Fruit fly (Drosophila melanogaster) whole organism, embryonic: ENCODE data around the gene CG9674.
A peak's percentile ranks its signal among the peaks of the same experiment; 100 is the strongest.

Experiments used
- Ada2b ChIP-seq: fragments of 200-800 bp; sonication (Bioruptor generic); IDR thresholded peaks from 2 replicates; pipeline ENCODE4 v1.3.6; 2022; ENCODE audit warnings: missing biosample characterization, missing genetic modification characterization
- Antp ChIP-seq: fragments of 200-800 bp; sonication (Bioruptor generic); optimal IDR thresholded peaks from 3 replicates; lab custom pipeline; 2016; ENCODE audit warnings: missing biosample characterization, missing genetic modification characterization
- Bgb ChIP-seq: fragments of 200-800 bp; sonication (Bioruptor generic); IDR thresholded peaks from 2 replicates; pipeline ENCODE4 v1.3.6; 2022; ENCODE audit warnings: missing biosample characterization, missing genetic modification characterization; ENCODE audit not compliant: partially characterized antibody
- CG10431 ChIP-seq: fragments of 200-800 bp; sonication (Bioruptor generic); optimal IDR thresholded peaks from 3 replicates; lab custom pipeline; 2018; ENCODE audit warnings: missing biosample characterization, mild to moderate bottlenecking, missing genetic modification characterization
- CG10462 ChIP-seq: fragments of 200-800 bp; sonication (Bioruptor generic); optimal IDR thresholded peaks from 2 replicates; lab custom pipeline; 2016; ENCODE audit warnings: missing biosample characterization, missing genetic modification characterization
- CG11247 ChIP-seq: fragments of 200-800 bp; sonication (Bioruptor generic); IDR thresholded peaks from 2 replicates; pipeline ENCODE4 v1.3.6; 2022; ENCODE audit warnings: missing biosample characterization, missing genetic modification characterization
- CG11398 ChIP-seq: fragments of 200-800 bp; sonication (Bioruptor generic); optimal IDR thresholded peaks from 2 replicates; lab custom pipeline; 2016; ENCODE audit warnings: missing biosample characterization, missing genetic modification characterization
- CG11504 ChIP-seq: fragments of 200-800 bp; sonication (Bioruptor generic); optimal IDR thresholded peaks from 3 replicates; lab custom pipeline; 2019; ENCODE audit warnings: missing biosample characterization, mild to moderate bottlenecking, missing genetic modification characterization, moderate library complexity
- CG11723 ChIP-seq: fragments of 200-800 bp; sonication (Bioruptor generic); optimal IDR thresholded peaks from 2 replicates; lab custom pipeline; 2017; ENCODE audit warnings: missing biosample characterization, mild to moderate bottlenecking, missing genetic modification characterization
- CG14014 ChIP-seq: fragments of 200-800 bp; sonication (Bioruptor generic); IDR thresholded peaks from 2 replicates; pipeline ENCODE4 v1.3.6; 2022; ENCODE audit warnings: missing biosample characterization, missing genetic modification characterization
- CG16779 ChIP-seq: fragments of 200-800 bp; sonication (Bioruptor generic); IDR thresholded peaks from 2 replicates; pipeline ENCODE4 v1.3.6; 2022; ENCODE audit warnings: missing biosample characterization, missing genetic modification characterization
- CG16863 ChIP-seq: fragments of 200-800 bp; sonication (Bioruptor generic); optimal IDR thresholded peaks from 3 replicates; lab custom pipeline; 2016; ENCODE audit warnings: missing biosample characterization, missing genetic modification characterization
- CG18262 ChIP-seq: fragments of 200-800 bp; optimal IDR thresholded peaks from 3 replicates; lab custom pipeline; 2019; ENCODE audit warnings: missing biosample characterization, mild to moderate bottlenecking, missing genetic modification characterization, moderate library complexity
- CG2202 ChIP-seq: fragments of 200-800 bp; sonication (Bioruptor generic); optimal IDR thresholded peaks from 2 replicates; lab custom pipeline; 2018; ENCODE audit warnings: missing biosample characterization, mild to moderate bottlenecking, missing genetic modification characterization
- CG2678 ChIP-seq: fragments of 200-800 bp; sonication (Bioruptor generic); optimal IDR thresholded peaks from 3 replicates; lab custom pipeline; 2019; ENCODE audit warnings: missing biosample characterization, mild to moderate bottlenecking, missing genetic modification characterization, moderate library complexity
- CG31365 ChIP-seq: fragments of 200-800 bp; sonication (Bioruptor generic); optimal IDR thresholded peaks from 2 replicates; lab custom pipeline; 2018; ENCODE audit warnings: missing biosample characterization, mild to moderate bottlenecking, missing genetic modification characterization
- CG32772 ChIP-seq: fragments of 200-800 bp; sonication (Bioruptor generic); IDR thresholded peaks from 2 replicates; pipeline ENCODE4 v1.3.6; 2022; ENCODE audit warnings: missing biosample characterization, missing genetic modification characterization
- CG3847 ChIP-seq: fragments of 200-800 bp; sonication (Bioruptor generic); IDR thresholded peaks from 2 replicates; pipeline ENCODE4 v1.3.6; 2022; ENCODE audit warnings: missing biosample characterization, missing genetic modification characterization
- CG7928 ChIP-seq: fragments of 200-800 bp; sonication (Bioruptor generic); optimal IDR thresholded peaks from 2 replicates; lab custom pipeline; 2017; ENCODE audit warnings: missing biosample characterization, mild to moderate bottlenecking, missing genetic modification characterization
- CG7987 ChIP-seq: fragments of 200-800 bp; sonication (Bioruptor generic); optimal IDR thresholded peaks from 2 replicates; lab custom pipeline; 2018; ENCODE audit warnings: missing biosample characterization, mild to moderate bottlenecking, missing genetic modification characterization, moderate library complexity
- CG8478 ChIP-seq: fragments of >200 bp; optimal IDR thresholded peaks from 2 replicates; lab custom pipeline; 2018
- CG8765 ChIP-seq: fragments of 200-800 bp; sonication (Bioruptor generic); IDR thresholded peaks from 2 replicates; pipeline ENCODE4 v1.3.6; 2022; ENCODE audit warnings: missing biosample characterization, missing genetic modification characterization
- CG9817 ChIP-seq: fragments of 200-800 bp; sonication (Bioruptor generic); optimal IDR thresholded peaks from 2 replicates; lab custom pipeline; 2018; ENCODE audit warnings: missing biosample characterization, mild to moderate bottlenecking, missing genetic modification characterization, moderate library complexity
- CHES-1-like ChIP-seq: fragments of 200-800 bp; sonication (Bioruptor generic); optimal IDR thresholded peaks from 2 replicates; lab custom pipeline; 2016; ENCODE audit warnings: missing biosample characterization, missing genetic modification characterization
- Dll ChIP-seq: fragments of 200-800 bp; sonication (Bioruptor generic); IDR thresholded peaks from 4 replicates; pipeline ENCODE4 v1.3.6; 2022; ENCODE audit warnings: missing biosample characterization, missing genetic modification characterization; ENCODE audit not compliant: partially characterized antibody
- Doc3 ChIP-seq: fragments of 200-800 bp; sonication (Bioruptor generic); IDR thresholded peaks from 3 replicates; pipeline ENCODE4 v1.3.6; 2022; ENCODE audit warnings: missing biosample characterization, missing genetic modification characterization; ENCODE audit not compliant: partially characterized antibody
- Dp ChIP-seq: fragments of 200-800 bp; sonication (Bioruptor generic); optimal IDR thresholded peaks from 2 replicates; lab custom pipeline; 2018; ENCODE audit warnings: missing biosample characterization, mild to moderate bottlenecking, missing genetic modification characterization, moderate library complexity
- Gsc ChIP-seq: fragments of 200-800 bp; sonication (Bioruptor generic); IDR thresholded peaks from 2 replicates; pipeline ENCODE4 v1.3.6; 2022; ENCODE audit warnings: missing biosample characterization, missing genetic modification characterization
- Hr51 ChIP-seq, 2 experiments: fragments of 200-800 bp; sonication (Bioruptor generic); optimal IDR thresholded peaks; 2 replicates in 1 of 2; 3 replicates in 1 of 2; lab custom pipeline; 2016 to 2018; ENCODE audit warnings: missing biosample characterization in 2 of 2, missing genetic modification characterization in 2 of 2, mild to moderate bottlenecking in 1 of 2, moderate library complexity in 1 of 2
- Nf-YC ChIP-seq: fragments of 200-800 bp; optimal IDR thresholded peaks from 3 replicates; lab custom pipeline; 2019; ENCODE audit warnings: missing biosample characterization, mild to moderate bottlenecking, missing genetic modification characterization, moderate library complexity
- NfI ChIP-seq: fragments of 200-800 bp; sonication (Bioruptor generic); optimal IDR thresholded peaks from 3 replicates; lab custom pipeline; 2018; ENCODE audit warnings: missing biosample characterization, mild to moderate bottlenecking, missing genetic modification characterization, moderate library complexity
- Side ChIP-seq: fragments of 200-800 bp; sonication (Bioruptor generic); optimal IDR thresholded peaks from 2 replicates; lab custom pipeline; 2016; ENCODE audit warnings: missing biosample characterization, missing genetic modification characterization
- Sox100B ChIP-seq: fragments of 200-800 bp; sonication (Bioruptor generic); optimal IDR thresholded peaks from 3 replicates; lab custom pipeline; 2018; ENCODE audit warnings: missing biosample characterization, mild to moderate bottlenecking, missing genetic modification characterization
- ase ChIP-seq: fragments of 200-800 bp; sonication (Bioruptor generic); IDR thresholded peaks from 3 replicates; pipeline ENCODE4 v1.3.6; 2022; ENCODE audit warnings: missing biosample characterization, missing genetic modification characterization
- bcd ChIP-seq: fragments of 200-800 bp; sonication (Bioruptor generic); optimal IDR thresholded peaks from 2 replicates; lab custom pipeline; 2017; ENCODE audit warnings: missing biosample characterization, mild to moderate bottlenecking, missing genetic modification characterization
- br ChIP-seq: fragments of >200 bp; optimal IDR thresholded peaks from 2 replicates; lab custom pipeline; 2017
- dpn ChIP-seq, 2 experiments: fragments of 200-800 bp; sonication (Bioruptor generic); optimal IDR thresholded peaks; 3 replicates each; lab custom pipeline; 2016; ENCODE audit warnings: missing biosample characterization in 2 of 2, missing genetic modification characterization in 2 of 2
- esg ChIP-seq: fragments of 200-800 bp; sonication (Bioruptor generic); conservative IDR thresholded peaks from 2 replicates; pipeline ENCODE4 v1.3.6; 2022; ENCODE audit warnings: missing biosample characterization, missing genetic modification characterization
- fd96Cb ChIP-seq: fragments of 200-800 bp; sonication (Bioruptor generic); optimal IDR thresholded peaks from 2 replicates; lab custom pipeline; 2018; ENCODE audit warnings: missing biosample characterization, mild to moderate bottlenecking, missing genetic modification characterization, moderate library complexity
- gcm ChIP-seq: fragments of 200-800 bp; sonication (Bioruptor generic); optimal IDR thresholded peaks from 2 replicates; lab custom pipeline; 2019; ENCODE audit warnings: missing biosample characterization, mild to moderate bottlenecking, missing genetic modification characterization, moderate library complexity
- hth ChIP-seq: fragments of >200 bp; optimal IDR thresholded peaks from 2 replicates; lab custom pipeline; 2017; ENCODE audit warnings: inconsistent platforms
- ind ChIP-seq: fragments of 200-800 bp; sonication (Bioruptor generic); optimal IDR thresholded peaks from 3 replicates; lab custom pipeline; 2016; ENCODE audit warnings: missing biosample characterization, missing genetic modification characterization
- insv ChIP-seq, 2 experiments: fragments of 200-800 bp; sonication (Bioruptor generic); optimal IDR thresholded peaks; 3 replicates each; lab custom pipeline; 2016 to 2018; ENCODE audit warnings: missing biosample characterization in 2 of 2, missing genetic modification characterization in 2 of 2
- nau ChIP-seq: fragments of 200-800 bp; sonication (Bioruptor generic); optimal IDR thresholded peaks from 3 replicates; lab custom pipeline; 2017; ENCODE audit warnings: missing biosample characterization, mild to moderate bottlenecking, missing genetic modification characterization, missing genetic modification reagents
- pfk ChIP-seq: fragments of 200-800 bp; sonication (Bioruptor generic); optimal IDR thresholded peaks from 2 replicates; lab custom pipeline; 2018; ENCODE audit warnings: missing biosample characterization, mild to moderate bottlenecking, missing genetic modification characterization, moderate library complexity
- rib ChIP-seq: fragments of 200-800 bp; sonication (Bioruptor generic); IDR thresholded peaks from 2 replicates; pipeline ENCODE4 v1.3.6; 2022; ENCODE audit warnings: missing biosample characterization, missing genetic modification characterization
- schlank ChIP-seq: fragments of 200-800 bp; sonication (Bioruptor generic); optimal IDR thresholded peaks from 2 replicates; lab custom pipeline; 2018; ENCODE audit warnings: missing biosample characterization, mild to moderate bottlenecking, missing genetic modification characterization
- scrt ChIP-seq: fragments of 200-800 bp; sonication (Bioruptor generic); optimal IDR thresholded peaks from 2 replicates; lab custom pipeline; 2018; ENCODE audit warnings: missing biosample characterization, mild to moderate bottlenecking, missing genetic modification characterization, moderate library complexity
- sima ChIP-seq: fragments of 200-800 bp; sonication (Bioruptor generic); optimal IDR thresholded peaks from 2 replicates; lab custom pipeline; 2016; ENCODE audit warnings: missing biosample characterization, missing genetic modification characterization
- ssp ChIP-seq: fragments of 200-800 bp; sonication (Bioruptor generic); IDR thresholded peaks from 2 replicates; pipeline ENCODE4 v1.3.6; 2022; ENCODE audit warnings: missing biosample characterization, missing genetic modification characterization
- tio ChIP-seq: fragments of 200-800 bp; sonication (Bioruptor generic); optimal IDR thresholded peaks from 2 replicates; lab custom pipeline; 2017; ENCODE audit warnings: missing biosample characterization, missing genetic modification characterization, inconsistent platforms

The CG9674 gene

DNA sequence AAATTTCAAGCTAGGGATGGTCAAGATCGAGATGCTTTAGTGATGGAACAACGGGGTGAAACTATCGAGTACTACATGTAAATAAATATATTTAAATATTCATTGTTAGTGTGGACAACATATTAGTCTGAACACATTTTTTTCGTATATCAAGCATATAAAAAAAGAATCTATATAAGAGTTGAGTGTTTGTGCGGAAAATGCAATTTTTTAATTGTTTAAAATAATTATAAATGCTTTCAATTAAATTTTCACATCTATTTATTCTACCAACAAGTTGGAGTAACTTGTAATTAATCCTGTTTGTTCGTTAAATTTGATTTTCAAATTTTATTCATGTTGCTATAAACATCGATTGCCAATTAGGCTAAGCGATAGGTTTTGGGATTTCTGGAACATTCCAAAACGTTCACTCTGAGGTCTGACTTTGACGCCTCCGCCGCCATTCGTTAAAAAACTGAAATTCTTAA lies 27.8 kb downstream of the CG9674 start, which contains the start of the genes mus302 and CG9705 (continued):
- TF ChIP-seq fd96Cb (tag; lab: Kevin White, UChicago) (peak; percentile 0), ssp (GFP tag; lab: Robert Waterston, UW) (peak; percentile 85), insv (GFP tag; optimal IDR thresholded peaks at IDR 0.05; lab: Kevin White, UChicago) (no peak), Bgb (GFP tag; lab: Robert Waterston, UW) (no peak; the same call in none of the 2 replicates), CG7987 (GFP tag; lab: Kevin White, UChicago) (no peak), nau (GFP tag; lab: Kevin White, UChicago) (no peak), scrt (GFP tag; lab: Kevin White, UChicago) (no peak), CG11398 (GFP tag; lab: Kevin White, UChicago) (no peak), NfI (GFP tag; lab: Kevin White, UChicago) (peak; percentile 38), CG8765 (GFP tag; lab: Robert Waterston, UW) (no peak), gcm (GFP tag; lab: Kevin White, UChicago) (peak; percentile 19), CG32772 (peak; percentile 57; the same call in 1 of the 2 replicates), schlank (no peak), sima (no peak), CG3847 (peak; percentile 31; the same call in 1 of the 2 replicates), CG11723 (GFP tag; lab: Kevin White, UChicago) (peak; percentile 7), CG9817 (tag; lab: Kevin White, UChicago) (peak; percentile 56), Doc3 (GFP tag; lab: Robert Waterston, UW) (peak; percentile 69; the same call in 1 of the 3 replicates), Dll (GFP tag; lab: Robert Waterston, UW) (peak; percentile 84), CHES-1-like (no peak), CG16863 (no peak), ind (GFP tag; lab: Kevin White, UChicago) (peak; percentile 42), Sox100B (GFP tag; lab: Kevin White, UChicago) (no peak), CG11247 (no peak), CG10462 (GFP tag; lab: Kevin White, UChicago) (no peak), dpn (GFP tag; optimal IDR thresholded peaks at IDR 0.05; lab: Kevin White, UChicago) (peak; percentile 8 to 56), CG18262 (tag; lab: Kevin White, UChicago) (peak; percentile 51), tio (GFP tag; lab: Kevin White, UChicago) (no peak), br (no peak), bcd (GFP tag; lab: Kevin White, UChicago) (peak; percentile 20), CG11504 (tag; lab: Kevin White, UChicago) (no peak), CG8478 (lab: Kevin White, UChicago) (no peak), Side (GFP tag; lab: Kevin White, UChicago) (no peak), CG16779 (no peak), CG14014 (GFP tag; lab: Robert Waterston, UW) (0 out of 2 replicates have a peak, but pooled peaks have one; percentile 27), Nf-YC (tag; lab: Kevin White, UChicago) (peak; percentile 69), Dp (GFP tag; lab: Kevin White, UChicago) (peak; percentile 68), CG2678 (tag; lab: Kevin White, UChicago) (peak; percentile 69), Hr51 (GFP tag; optimal IDR thresholded peaks at IDR 0.05; lab: Kevin White, UChicago) (peak; percentile 11 to 49), pfk (GFP tag; lab: Kevin White, UChicago) (no peak), CG2202 (no peak), CG7928 (GFP tag; lab: Kevin White, UChicago) (no peak), esg (GFP tag; lab: Robert Waterston, UW) (no peak), ase (GFP tag; lab: Robert Waterston, UW) (no peak), CG10431 (GFP tag; lab: Kevin White, UChicago) (no peak), Antp (GFP tag; lab: Kevin White, UChicago) (no peak), Ada2b (GFP tag; lab: Robert Waterston, UW) (peak; percentile 36; the same call in 1 of the 2 replicates), hth (no peak), Gsc (GFP tag; lab: Robert Waterston, UW) (no peak), CG31365 (tag; lab: Kevin White, UChicago) (no peak), rib (GFP tag; lab: Robert Waterston, UW) (no peak)
